Worm (Caenorhabditis elegans): ENCODE measurements around the gene Y69E1A.1.

The Y69E1A.1 gene

ce11 chrIV:10918877-10919560 lies 29.7 kb downstream of the Y69E1A.1 start:
- TF ChIP-seq ceh-82 (tag; optimal IDR thresholded peaks at IDR 0.05) (no peak), nhr-25 (tag; optimal IDR thresholded peaks at IDR 0.05) (peak; percentile 81), mdl-1 (tag; optimal IDR thresholded peaks at IDR 0.05) (peak; percentile 65), nhr-23 (tag; optimal IDR thresholded peaks at IDR 0.05) (peak; percentile 56), elt-1 (tag; optimal IDR thresholded peaks at IDR 0.05) (peak; percentile 66), ceh-28 (tag; optimal IDR thresholded peaks at IDR 0.05) (peak; percentile 8), nhr-11 (tag; optimal IDR thresholded peaks at IDR 0.05) (peak; percentile 51), ama-1 (optimal IDR thresholded peaks at IDR 0.05) (peak; percentile 60), hmg-11 (tag; optimal IDR thresholded peaks at IDR 0.05) (peak; percentile 90), nhr-43 (tag; optimal IDR thresholded peaks at IDR 0.05; ENCODE audit: poor library complexity, severe bottlenecking) (peak; percentile 2), elt-2 (tag; optimal IDR thresholded peaks at IDR 0.05) (peak; percentile 72), nhr-12 (tag; optimal IDR thresholded peaks at IDR 0.05) (no peak), jun-1 (tag; optimal IDR thresholded peaks at IDR 0.05) (no peak), skn-1 (tag; optimal IDR thresholded peaks at IDR 0.05) (peak; percentile 38), pqm-1 (tag; optimal IDR thresholded peaks at IDR 0.05) (peak; percentile 20), lsy-12 (tag; optimal IDR thresholded peaks at IDR 0.05) (peak; percentile 40), snpc-4 (tag; optimal IDR thresholded peaks at IDR 0.05) (peak; percentile 70), fkh-10 (GFP tag; optimal IDR thresholded peaks at IDR 0.05) (peak; percentile 61), lin-39 (tag; optimal IDR thresholded peaks at IDR 0.05) (peak; percentile 78), egl-5 (tag; optimal IDR thresholded peaks at IDR 0.05) (peak; percentile 85), ZK546.5 (tag; optimal IDR thresholded peaks at IDR 0.05) (no peak), eor-1 (tag; optimal IDR thresholded peaks at IDR 0.05) (no peak), nfya-1 (tag; optimal IDR thresholded peaks at IDR 0.05; ENCODE audit: insufficient read depth) (peak; percentile 83), lin-15B (tag; optimal IDR thresholded peaks at IDR 0.05) (peak; percentile 85), R02D3.7 (tag; optimal IDR thresholded peaks at IDR 0.05) (peak; percentile 17), ztf-11 (tag; optimal IDR thresholded peaks at IDR 0.05) (no peak), pha-4 (tag; optimal IDR thresholded peaks at IDR 0.05) (peak; percentile 73), sea-2 (GFP tag; optimal IDR thresholded peaks at IDR 0.05) (no peak)

DNA sequence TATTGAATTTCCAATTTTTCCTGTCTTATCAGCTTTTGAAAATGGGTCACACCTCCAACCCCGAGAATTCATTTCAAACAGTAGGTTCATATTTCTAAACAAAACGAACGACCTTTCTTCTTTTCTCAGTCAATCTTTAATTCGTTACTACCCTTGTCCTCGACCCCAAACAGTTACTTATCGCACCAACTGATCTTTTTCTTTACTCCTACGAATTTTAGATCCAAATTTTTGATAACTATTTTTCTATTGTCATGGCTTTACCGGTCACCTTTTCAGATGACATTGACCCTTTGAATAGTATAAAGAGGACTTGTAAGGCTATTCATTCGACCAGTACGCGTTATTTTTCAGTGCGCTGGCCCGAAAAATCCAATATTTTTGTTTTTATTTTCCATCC lies 32.6 kb downstream of the Y69E1A.1 start:
- TF ChIP-seq nhr-25 (tag; optimal IDR thresholded peaks at IDR 0.05): peak; percentile 47
- no peak for TF ChIP-seq fkh-10 (GFP tag; optimal IDR thresholded peaks at IDR 0.05)
- peak; percentile 91 for TF ChIP-seq elt-1 (tag; optimal IDR thresholded peaks at IDR 0.05)
- TF ChIP-seq nhr-23 (tag; optimal IDR thresholded peaks at IDR 0.05): peak; percentile 60

ce11 chrIV:10915388-10915787 lies 33.3 kb downstream of the Y69E1A.1 start, which contains the start of gene ZK593.3:
ZK593.3 (plus strand) TSS chrIV:10915688.
- TF ChIP-seq eor-1 (tag; optimal IDR thresholded peaks at IDR 0.05): no peak
- peak; percentile 5 for TF ChIP-seq pqm-1 (tag; optimal IDR thresholded peaks at IDR 0.05)

DNA sequence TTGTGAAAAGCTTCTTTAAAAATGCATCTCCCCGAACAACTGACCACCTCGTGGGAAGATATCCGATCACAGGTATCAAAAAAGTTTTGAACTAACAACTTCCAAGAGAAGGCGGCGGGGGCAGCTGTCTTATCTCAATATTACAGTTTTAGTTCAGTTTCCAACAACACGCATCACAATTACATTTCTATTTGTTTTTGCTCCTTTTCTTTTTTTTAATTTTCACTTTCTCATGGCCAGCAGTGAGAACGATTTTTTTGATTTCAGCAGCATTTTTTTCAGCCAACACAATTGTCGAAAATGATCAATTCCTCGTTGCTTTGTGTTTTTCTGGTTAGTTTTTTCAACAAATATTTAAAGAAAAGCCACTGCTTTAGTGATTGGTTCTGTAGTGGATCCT lies 35.6 kb downstream of the Y69E1A.1 start, which contains the start of gene ZK593.2:
TSS of gene ZK593.2 (plus strand) at position 301 of the 400 bp plus-strand sequence.
- TF ChIP-seq fos-1 (tag; optimal IDR thresholded peaks at IDR 0.05) (no peak), elt-2 (tag; optimal IDR thresholded peaks at IDR 0.05) (peak; percentile 40), ztf-11 (tag; optimal IDR thresholded peaks at IDR 0.05) (no peak), egl-27 (tag; optimal IDR thresholded peaks at IDR 0.05) (no peak), nhr-76 (tag; optimal IDR thresholded peaks at IDR 0.05) (no peak)

ce11 chrIV:10909708-10910107 lies 39.0 kb downstream of the Y69E1A.1 start, which contains the start of gene pyk-2:
pyk-2 (plus strand) TSS chrIV:10909913.
- peak; percentile 79 for TF ChIP-seq elt-2 (tag; optimal IDR thresholded peaks at IDR 0.05)
- TF ChIP-seq pqm-1 (tag; optimal IDR thresholded peaks at IDR 0.05): peak; percentile 67
- TF ChIP-seq nhr-25 (tag; optimal IDR thresholded peaks at IDR 0.05): no peak
- no peak for TF ChIP-seq nhr-67 (tag; optimal IDR thresholded peaks at IDR 0.05)

DNA sequence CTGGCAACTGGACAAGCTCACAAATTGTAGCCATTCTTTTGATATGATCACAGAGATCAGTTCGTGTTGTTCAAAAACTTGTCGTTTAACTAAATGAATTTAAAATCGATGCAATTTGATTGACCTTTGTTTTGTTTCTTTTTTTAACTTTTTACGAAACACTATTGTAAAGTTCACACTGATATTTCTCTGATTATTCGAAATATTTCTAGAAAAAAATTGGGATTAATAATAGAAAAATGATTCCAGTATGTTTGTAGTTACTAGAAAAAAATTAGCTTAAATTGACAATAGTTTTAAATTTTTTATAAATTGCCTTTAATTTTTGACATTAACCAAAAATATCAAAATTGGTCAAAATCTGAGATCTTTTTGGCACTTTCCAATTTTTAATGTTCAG lies 39.5 kb downstream of the Y69E1A.1 start, which contains the start of gene ZK596.2:
TSS of gene ZK596.2 (minus strand) at position 101 of the 400 bp plus-strand sequence.
- no peak for TF ChIP-seq hmg-11 (tag; optimal IDR thresholded peaks at IDR 0.05)
- no peak for TF ChIP-seq nhr-77 (tag; optimal IDR thresholded peaks at IDR 0.05)
- no peak for TF ChIP-seq ceh-16 (tag; optimal IDR thresholded peaks at IDR 0.05)
- TF ChIP-seq mdl-1 (tag; optimal IDR thresholded peaks at IDR 0.05): no peak
- no peak for TF ChIP-seq skn-1 (tag; optimal IDR thresholded peaks at IDR 0.05)
- no peak for TF ChIP-seq nhr-43 (tag; optimal IDR thresholded peaks at IDR 0.05; ENCODE audit: poor library complexity, severe bottlenecking)
- TF ChIP-seq elt-3 (tag; optimal IDR thresholded peaks at IDR 0.05): no peak
- TF ChIP-seq nhr-76 (tag; optimal IDR thresholded peaks at IDR 0.05): no peak
- TF ChIP-seq nhr-237 (tag; optimal IDR thresholded peaks at IDR 0.05): no peak
- TF ChIP-seq jun-1 (tag; optimal IDR thresholded peaks at IDR 0.05): no peak
- TF ChIP-seq fos-1 (tag; optimal IDR thresholded peaks at IDR 0.05): no peak
- no peak for TF ChIP-seq lin-39 (tag; optimal IDR thresholded peaks at IDR 0.05)
- no peak for TF ChIP-seq pha-4 (tag; optimal IDR thresholded peaks at IDR 0.05)
- TF ChIP-seq egl-5 (tag; optimal IDR thresholded peaks at IDR 0.05): no peak
- no peak for TF ChIP-seq nhr-23 (tag; optimal IDR thresholded peaks at IDR 0.05)
- TF ChIP-seq nhr-12 (tag; optimal IDR thresholded peaks at IDR 0.05): no peak
- no peak for TF ChIP-seq ama-1 (optimal IDR thresholded peaks at IDR 0.05)
- no peak for TF ChIP-seq tbx-2 (tag; optimal IDR thresholded peaks at IDR 0.05)
- TF ChIP-seq daf-12 (tag; optimal IDR thresholded peaks at IDR 0.05): no peak
- TF ChIP-seq nhr-28 (tag; optimal IDR thresholded peaks at IDR 0.05): no peak

All from whole organism, L3 larva.